Fruit fly (Drosophila melanogaster) ovary, adult (tissue): ENCODE data around the gene CG33642.

ENCODE experiments used
- CG17801 ChIP-seq: fragments of 200-800 bp; optimal IDR thresholded peaks from 2 replicates; lab custom pipeline; 2019; ENCODE audit warnings: missing biosample characterization, mild to moderate bottlenecking, missing genetic modification characterization, moderate library complexity; ENCODE audit not compliant: partially characterized antibody

CG33642 gene

dm6 chr2L:13527541-13527940, 2.2 kb upstream of the CG33642 start, which contains the start of gene CG33640:
Gene CG33640 (plus strand): TSS chr2L:13527841.
- no peak for TF ChIP-seq CG17801 (GFP tag; lab: Kevin White, UChicago)

dm6 chr2L:13528742-13529141, 1.0 kb upstream of the CG33642 start, which contains the start of gene CG33641:
Gene CG33641 (plus strand): TSS chr2L:13529042.
- TF ChIP-seq CG17801 (GFP tag; lab: Kevin White, UChicago) = no peak

dm6 chr2L:13530774-13531173, 999 bp downstream of the CG33642 start, which contains the start of gene CG33643:
Gene CG33643 (plus strand): TSS chr2L:13531074.
- no peak for TF ChIP-seq CG17801 (GFP tag; lab: Kevin White, UChicago)

- no peak for TF ChIP-seq CG17801 (GFP tag; lab: Kevin White, UChicago)
Measured at dm6 chr2L:13531785-13532184, 2.0 kb downstream of the CG33642 start, which contains the start of gene CG33644. Gene CG33644 (plus strand): TSS chr2L:13532085.

- no peak for TF ChIP-seq CG17801 (GFP tag; lab: Kevin White, UChicago)
Measured at dm6 chr2L:13532524-13532923, 2.7 kb downstream of the CG33642 start, which contains the start of gene CG33645. Gene CG33645 (plus strand): TSS chr2L:13532824.

dm6 chr2L:13535678-13536077, 5.9 kb downstream of the CG33642 start, which contains the start of gene CG15638:
Gene CG15638 (minus strand): TSS chr2L:13535778.
- TF ChIP-seq CG17801 (GFP tag; lab: Kevin White, UChicago) = no peak

- no peak for TF ChIP-seq CG17801 (GFP tag; lab: Kevin White, UChicago)
Measured at dm6 chr2L:13540704-13541103, 10.9 kb downstream of the CG33642 start, which contains the start of gene CG16852. Gene CG16852 (plus strand): TSS chr2L:13540751.

- no peak for TF ChIP-seq CG17801 (GFP tag; lab: Kevin White, UChicago)
Measured at dm6 chr2L:13541968-13542367, 12.2 kb downstream of the CG33642 start, which contains the start of gene CG16853. Gene CG16853 (plus strand): TSS chr2L:13542268.

dm6 chr2L:13542476-13542875, 12.7 kb downstream of the CG33642 start, which contains the start of gene CG9263:
Gene CG9263 (minus strand): TSS chr2L:13542576.
- no peak for TF ChIP-seq CG17801 (GFP tag; lab: Kevin White, UChicago)

- no peak for TF ChIP-seq CG17801 (GFP tag; lab: Kevin White, UChicago)
Measured at dm6 chr2L:13545678-13546077, 15.9 kb downstream of the CG33642 start.

dm6 chr2L:13547738-13548726, 18.3 kb downstream of the CG33642 start:
- no peak for TF ChIP-seq CG17801 (GFP tag; lab: Kevin White, UChicago)

- TF ChIP-seq CG17801 (GFP tag; lab: Kevin White, UChicago) = peak; percentile 46
Measured at dm6 chr2L:13548786-13549780, 19.3 kb downstream of the CG33642 start, which contains the start of gene B4. Gene B4 (minus strand): TSS chr2L:13549328.

- TF ChIP-seq CG17801 (GFP tag; lab: Kevin White, UChicago) = peak; percentile 63
Measured at dm6 chr2L:13549973-13550458, 20.2 kb downstream of the CG33642 start, which contains the start of gene kuz. Gene kuz (plus strand): TSS chr2L:13550139.
